Fruit fly (Drosophila melanogaster): ENCODE measurements around the gene CG15760.

CG15760 gene

dm6 chrX:13624334-13625079 lies 45.0 kb upstream of the CG15760 start, which contains the start of the genes CG2691 and NFAT (continued):
- TF ChIP-seq rib (GFP tag; IDR thresholded peaks at IDR 0.05), result no peak
- no peak for TF ChIP-seq CHES-1-like (GFP tag; optimal IDR thresholded peaks at IDR 0.05)
- no peak for TF ChIP-seq HLH54F (GFP tag; optimal IDR thresholded peaks at IDR 0.05)
- peak; percentile 83 for TF ChIP-seq CG1832 (GFP tag; optimal IDR thresholded peaks at IDR 0.05)
- TF ChIP-seq Ada2b (GFP tag; IDR thresholded peaks at IDR 0.05), result no peak
- no peak for TF ChIP-seq CG11093 (GFP tag; IDR thresholded peaks at IDR 0.05)
- no peak for TF ChIP-seq NfI (GFP tag; optimal IDR thresholded peaks at IDR 0.05)
- TF ChIP-seq CG2875 (GFP tag; optimal IDR thresholded peaks at IDR 0.05), result no peak
- no peak for TF ChIP-seq lov (optimal IDR thresholded peaks at IDR 0.05)
- TF ChIP-seq lov (GFP tag; IDR thresholded peaks at IDR 0.05), result no peak
- TF ChIP-seq CG9609 (GFP tag; optimal IDR thresholded peaks at IDR 0.05), result no peak
- TF ChIP-seq Sin3A (optimal IDR thresholded peaks at IDR 0.05), result peak; percentile 67
- no peak for TF ChIP-seq CkIIα-i1 (GFP tag; IDR thresholded peaks at IDR 0.05)
- no peak for TF ChIP-seq slou (GFP tag; optimal IDR thresholded peaks at IDR 0.05)
- TF ChIP-seq slbo (GFP tag; IDR thresholded peaks at IDR 0.05), result no peak
- TF ChIP-seq CG11504 (tag; optimal IDR thresholded peaks at IDR 0.05), result peak; percentile 28
- no peak for TF ChIP-seq Abd-B (GFP tag; optimal IDR thresholded peaks at IDR 0.05)
- no peak for TF ChIP-seq unpg (GFP tag; optimal IDR thresholded peaks at IDR 0.05)
- TF ChIP-seq CG11560 (tag; IDR thresholded peaks at IDR 0.05), result peak; percentile 95
- TF ChIP-seq Hey (tag; optimal IDR thresholded peaks at IDR 0.05), result no peak
- TF ChIP-seq CG43689 (GFP tag; IDR thresholded peaks at IDR 0.05), result no peak
- TF ChIP-seq mirr (GFP tag; optimal IDR thresholded peaks at IDR 0.05), result no peak
- no peak for TF ChIP-seq disco-r (GFP tag; optimal IDR thresholded peaks at IDR 0.05)
- TF ChIP-seq CG12942 (GFP tag; optimal IDR thresholded peaks at IDR 0.05), result no peak
- peak; percentile 71 for TF ChIP-seq dm (GFP tag; optimal IDR thresholded peaks at IDR 0.05)
- TF ChIP-seq Rfx (GFP tag; IDR thresholded peaks at IDR 0.05), result no peak
- no peak for TF ChIP-seq eyg (GFP tag; optimal IDR thresholded peaks at IDR 0.05)
- TF ChIP-seq CG34224 (GFP tag; IDR thresholded peaks at IDR 0.05; ENCODE audit: partially characterized antibody), result peak; percentile 71; the same call in 2 of the 3 replicates
- peak; percentile 76 for TF ChIP-seq CG10321 (GFP tag; IDR thresholded peaks at IDR 0.05)
- no peak for TF ChIP-seq CG10462 (GFP tag; optimal IDR thresholded peaks at IDR 0.05)
- no peak for TF ChIP-seq CG15269 (tag; optimal IDR thresholded peaks at IDR 0.05)
- TF ChIP-seq ash1 (GFP tag; optimal IDR thresholded peaks at IDR 0.05), result no peak
- TF ChIP-seq fd96Cb (tag; optimal IDR thresholded peaks at IDR 0.05), result no peak
- TF ChIP-seq corto (GFP tag; optimal IDR thresholded peaks at IDR 0.05), result no peak
- peak; percentile 41 for TF ChIP-seq Ets97D (GFP tag; optimal IDR thresholded peaks at IDR 0.05)
- TF ChIP-seq row (GFP tag; IDR thresholded peaks at IDR 0.05), result peak; percentile 14; the same call in 1 of the 3 replicates
- TF ChIP-seq YL-1 (GFP tag; optimal IDR thresholded peaks at IDR 0.05), result peak; percentile 44
- no peak for TF ChIP-seq CG31224 (GFP tag; IDR thresholded peaks at IDR 0.05)
- TF ChIP-seq CG9727 (GFP tag; optimal IDR thresholded peaks at IDR 0.05), result peak; percentile 1
- TF ChIP-seq CG4617 (GFP tag; optimal IDR thresholded peaks at IDR 0.05; ENCODE audit: borderline replicate concordance), result peak; percentile 94
- peak; percentile 55 for TF ChIP-seq CG12659 (GFP tag; optimal IDR thresholded peaks at IDR 0.05)
- no peak for TF ChIP-seq Ssrp (tag; optimal IDR thresholded peaks at IDR 0.05)
- no peak for TF ChIP-seq CG8478 (optimal IDR thresholded peaks at IDR 0.05)
- peak; percentile 54; the same call in 1 of the 3 replicates for TF ChIP-seq vnd (GFP tag; IDR thresholded peaks at IDR 0.05; ENCODE audit: partially characterized antibody)
- peak; percentile 93 for TF ChIP-seq CG15514 (GFP tag; optimal IDR thresholded peaks at IDR 0.05)
- peak; percentile 5 for TF ChIP-seq NC2β (GFP tag; optimal IDR thresholded peaks at IDR 0.05)
- TF ChIP-seq CG14710 (tag; optimal IDR thresholded peaks at IDR 0.05), result peak; percentile 62
- peak; percentile 63 for TF ChIP-seq E2f2 (GFP tag; IDR thresholded peaks at IDR 0.05)
- no peak for TF ChIP-seq otp (GFP tag; IDR thresholded peaks at IDR 0.05)
- TF ChIP-seq chn (GFP tag; optimal IDR thresholded peaks at IDR 0.05), result no peak
- no peak for TF ChIP-seq esg (GFP tag; conservative IDR thresholded peaks at IDR 0.05)
